Worm (Caenorhabditis elegans) whole organism, L4 larva: Measurements from ENCODE around the gene gsr-1.
A peak's percentile ranks its signal among the peaks of the same experiment; 100 is the strongest.

ENCODE experiments used
- F10B5.3 ChIP-seq: sonication (generic microtip); optimal IDR thresholded peaks from 2 replicates; lab custom pipeline; 2016; ENCODE audit warnings: mild to moderate bottlenecking, missing genetic modification characterization, missing compliant biosample characterization
- R02D3.7 ChIP-seq: fragments of 150-350 bp; sonication (generic microtip); optimal IDR thresholded peaks from 3 replicates; lab custom pipeline; 2014; ENCODE audit warnings: missing biosample characterization, missing genetic modification characterization
- T20F7.1 ChIP-seq: fragments of 200-800 bp; sonication (Bioruptor generic); optimal IDR thresholded peaks from 2 replicates; lab custom pipeline; 2018; ENCODE audit warnings: mild to moderate bottlenecking, missing genetic modification characterization, missing compliant biosample characterization
- Y105C5A.15 ChIP-seq: fragments of 200-800 bp; sonication (Bioruptor generic); IDR thresholded peaks from 2 replicates; pipeline ENCODE4 v1.3.6; 2022; ENCODE audit warnings: missing genetic modification characterization, missing compliant biosample characterization
- ZK546.5 ChIP-seq, 2 experiments: sonication (generic microtip); optimal IDR thresholded peaks; 2 replicates each; lab custom pipeline; 2017; ENCODE audit warnings: missing biosample characterization in 2 of 2, missing genetic modification characterization in 2 of 2
- aha-1 ChIP-seq: fragments of 150-350 bp; peaks from one replicate; lab custom pipeline; 2014; ENCODE audit warnings: missing biosample characterization, missing genetic modification characterization
- ceh-32 ChIP-seq: sonication (generic microtip); optimal IDR thresholded peaks from 2 replicates; lab custom pipeline; 2016; ENCODE audit warnings: mild to moderate bottlenecking, missing genetic modification characterization, missing compliant biosample characterization; ENCODE audit not compliant: poor library complexity
- ctbp-1 ChIP-seq: fragments of 200-800 bp; sonication (Bioruptor generic); IDR thresholded peaks from 2 replicates; pipeline ENCODE4 v1.3.6; 2022; ENCODE audit warnings: missing genetic modification reagents, missing genetic modification characterization, missing compliant biosample characterization
- daf-16 ChIP-seq, 3 experiments: sonication (generic microtip); optimal IDR thresholded peaks; 2 replicates each; lab custom pipeline; 2016 to 2017; ENCODE audit warnings: missing genetic modification characterization in 3 of 3, missing genetic modification reagents in 3 of 3, mild to moderate bottlenecking in 2 of 3, missing compliant biosample characterization in 2 of 3, missing biosample characterization in 1 of 3, moderate library complexity in 1 of 3
- dmd-6 ChIP-seq: fragments of 200-800 bp; sonication (Bioruptor generic); IDR thresholded peaks from 2 replicates; pipeline ENCODE4 v1.3.6; 2022; ENCODE audit warnings: missing genetic modification reagents, missing genetic modification characterization, missing compliant biosample characterization
- dve-1 ChIP-seq: sonication (generic microtip); optimal IDR thresholded peaks from 2 replicates; lab custom pipeline; 2017; ENCODE audit warnings: antibody characterized with exemption, mild to moderate bottlenecking, missing genetic modification characterization, missing compliant biosample characterization; ENCODE audit not compliant: insufficient read depth
- egl-27 ChIP-seq: sonication (generic microtip); optimal IDR thresholded peaks from 3 replicates; lab custom pipeline; 2017; ENCODE audit warnings: missing biosample characterization, missing genetic modification reagents, missing genetic modification characterization
- gei-8 ChIP-seq: fragments of 200-800 bp; sonication (Bioruptor generic); optimal IDR thresholded peaks from 2 replicates; lab custom pipeline; 2018; ENCODE audit warnings: mild to moderate bottlenecking, missing genetic modification characterization, missing compliant biosample characterization
- hif-1 ChIP-seq, 2 experiments: sonication (generic microtip); optimal IDR thresholded peaks; 2 replicates each; lab custom pipeline; 2016 to 2017; ENCODE audit warnings: missing compliant biosample characterization in 2 of 2, missing genetic modification characterization in 2 of 2, missing genetic modification reagents in 2 of 2, missing genotype in 2 of 2, mild to moderate bottlenecking in 1 of 2
- hlh-11 ChIP-seq: fragments of 200-800 bp; sonication (Bioruptor generic); optimal IDR thresholded peaks from 2 replicates; lab custom pipeline; 2018; ENCODE audit warnings: mild to moderate bottlenecking, missing genetic modification characterization, missing compliant biosample characterization
- lin-1 ChIP-seq: fragments of 200-800 bp; sonication (Bioruptor generic); IDR thresholded peaks from 2 replicates; pipeline ENCODE4 v1.3.6; 2022; ENCODE audit warnings: missing genetic modification reagents, missing genetic modification characterization, missing compliant biosample characterization
- lin-29 ChIP-seq: fragments of 200-800 bp; sonication (Bioruptor generic); IDR thresholded peaks from 2 replicates; pipeline ENCODE4 v1.3.6; 2022; ENCODE audit warnings: missing genetic modification reagents, missing genetic modification characterization, missing compliant biosample characterization
- lin-38 ChIP-seq: fragments of 200-800 bp; sonication (Bioruptor generic); IDR thresholded peaks from 2 replicates; pipeline ENCODE4 v1.3.6; 2022; ENCODE audit warnings: missing genetic modification reagents, missing genetic modification characterization, missing compliant biosample characterization
- lin-39 ChIP-seq: fragments of 150-350 bp; optimal IDR thresholded peaks from 2 replicates; lab custom pipeline; 2014; ENCODE audit warnings: missing biosample characterization, missing genetic modification reagents, missing genetic modification characterization
- lsy-2 ChIP-seq, 2 experiments: fragments of 150-350 bp in 1 of 2; sonication (generic microtip) in 1 of 2; optimal IDR thresholded peaks; 2 replicates each; lab custom pipeline; 2014 to 2017; ENCODE audit warnings: missing biosample characterization in 2 of 2, missing genetic modification characterization in 2 of 2
- mep-1 ChIP-seq: fragments of 150-350 bp; sonication (generic microtip); optimal IDR thresholded peaks from 3 replicates; lab custom pipeline; 2014; ENCODE audit warnings: missing biosample characterization, missing genetic modification characterization
- mes-2 ChIP-seq: sonication (generic microtip); optimal IDR thresholded peaks from 2 replicates; lab custom pipeline; 2016; ENCODE audit warnings: missing genotype, mild to moderate bottlenecking, missing genetic modification characterization, missing compliant biosample characterization; ENCODE audit not compliant: poor library complexity, severe bottlenecking
- mxl-3 ChIP-seq: fragments of 200-800 bp; sonication (Bioruptor generic); optimal IDR thresholded peaks from 2 replicates; lab custom pipeline; 2018; ENCODE audit warnings: mild to moderate bottlenecking, missing genetic modification characterization, missing compliant biosample characterization
- nhr-10 ChIP-seq: fragments of 150-350 bp; optimal IDR thresholded peaks from 2 replicates; lab custom pipeline; 2014; ENCODE audit warnings: missing biosample characterization, missing genetic modification characterization
- nhr-102 ChIP-seq: sonication (generic microtip); optimal IDR thresholded peaks from 2 replicates; lab custom pipeline; 2016; ENCODE audit warnings: mild to moderate bottlenecking, missing genetic modification characterization, moderate library complexity, missing compliant biosample characterization
- nhr-111 ChIP-seq: fragments of 200-800 bp; sonication (Bioruptor generic); optimal IDR thresholded peaks from 2 replicates; lab custom pipeline; 2018; ENCODE audit warnings: mild to moderate bottlenecking, missing genetic modification characterization, missing compliant biosample characterization
- nhr-237 ChIP-seq: sonication (generic microtip); optimal IDR thresholded peaks from 2 replicates; lab custom pipeline; 2017; ENCODE audit warnings: missing biosample characterization, missing genetic modification characterization
- nhr-28 ChIP-seq: fragments of 150-350 bp; optimal IDR thresholded peaks from 2 replicates; lab custom pipeline; 2014; ENCODE audit warnings: missing biosample characterization, missing genetic modification characterization
- nhr-42 ChIP-seq: fragments of 200-800 bp; sonication (Bioruptor generic); IDR thresholded peaks from 2 replicates; pipeline ENCODE4 v1.3.6; 2022; ENCODE audit warnings: missing genetic modification characterization, missing compliant biosample characterization
- nhr-48 ChIP-seq: sonication (generic microtip); optimal IDR thresholded peaks from 2 replicates; lab custom pipeline; 2016; ENCODE audit warnings: mild to moderate bottlenecking, missing genetic modification characterization, missing compliant biosample characterization
- nhr-6 ChIP-seq: fragments of 150-350 bp; optimal IDR thresholded peaks from 2 replicates; lab custom pipeline; 2014; ENCODE audit warnings: missing biosample characterization, missing genetic modification characterization
- nhr-77 ChIP-seq: fragments of 150-350 bp; optimal IDR thresholded peaks from 2 replicates; lab custom pipeline; 2014; ENCODE audit warnings: missing biosample characterization, missing genetic modification characterization
- pha-4 ChIP-seq, 2 experiments: fragments of 150-350 bp in 1 of 2; fragments of 200-800 bp in 1 of 2; sonication (Bioruptor generic) in 1 of 2; IDR thresholded peaks in 1 of 2; optimal IDR thresholded peaks in 1 of 2; 2 replicates each; pipeline versions ENCODE4 v1.3.6 to Lab custom; 2014 to 2022; ENCODE audit warnings: missing genetic modification characterization in 2 of 2, missing genetic modification reagents in 2 of 2, missing biosample characterization in 1 of 2, missing compliant biosample characterization in 1 of 2
- php-3 ChIP-seq: fragments of 200-800 bp; sonication (Bioruptor generic); IDR thresholded peaks from 2 replicates; pipeline ENCODE4 v1.3.6; 2022; ENCODE audit warnings: missing genetic modification reagents, missing genetic modification characterization, missing compliant biosample characterization
- pqm-1 ChIP-seq: sonication (generic microtip); optimal IDR thresholded peaks from 2 replicates; lab custom pipeline; 2017; ENCODE audit warnings: missing biosample characterization, missing genetic modification characterization
- set-16 ChIP-seq: fragments of 200-800 bp; sonication (Bioruptor generic); IDR thresholded peaks from 2 replicates; pipeline ENCODE4 v1.3.6; 2022; ENCODE audit warnings: missing genetic modification reagents, missing genetic modification characterization, missing compliant biosample characterization
- spr-1 ChIP-seq: sonication (generic microtip); optimal IDR thresholded peaks from 2 replicates; lab custom pipeline; 2016; ENCODE audit warnings: mild to moderate bottlenecking, missing genetic modification characterization, missing compliant biosample characterization
- spr-3 ChIP-seq: fragments of 200-800 bp; sonication (Bioruptor generic); optimal IDR thresholded peaks from 2 replicates; lab custom pipeline; 2018; ENCODE audit warnings: mild to moderate bottlenecking, missing genetic modification characterization, missing compliant biosample characterization
- tra-1 ChIP-seq: fragments of 200-800 bp; sonication (Bioruptor generic); IDR thresholded peaks from 2 replicates; pipeline ENCODE4 v1.3.6; 2022; ENCODE audit warnings: missing genetic modification reagents, missing genetic modification characterization, missing compliant biosample characterization
- unc-62 ChIP-seq, 3 experiments: fragments of 150-350 bp in 1 of 3; sonication (generic microtip); optimal IDR thresholded peaks in 2 of 3; peaks in 1 of 3; 1 replicate in 1 of 3; 2 replicates in 2 of 3; lab custom pipeline; 2014 to 2017; ENCODE audit warnings: missing biosample characterization in 3 of 3, missing genetic modification characterization in 3 of 3, missing genetic modification reagents in 3 of 3, missing genotype in 1 of 3
- zfp-2 ChIP-seq: sonication (generic microtip); optimal IDR thresholded peaks from 2 replicates; lab custom pipeline; 2016; ENCODE audit warnings: mild to moderate bottlenecking, missing genetic modification characterization, missing compliant biosample characterization
- zip-11 ChIP-seq: fragments of 200-800 bp; sonication (Bioruptor generic); IDR thresholded peaks from 2 replicates; pipeline ENCODE4 v1.3.6; 2022; ENCODE audit warnings: missing genetic modification characterization, missing compliant biosample characterization

Gene gsr-1

DNA sequence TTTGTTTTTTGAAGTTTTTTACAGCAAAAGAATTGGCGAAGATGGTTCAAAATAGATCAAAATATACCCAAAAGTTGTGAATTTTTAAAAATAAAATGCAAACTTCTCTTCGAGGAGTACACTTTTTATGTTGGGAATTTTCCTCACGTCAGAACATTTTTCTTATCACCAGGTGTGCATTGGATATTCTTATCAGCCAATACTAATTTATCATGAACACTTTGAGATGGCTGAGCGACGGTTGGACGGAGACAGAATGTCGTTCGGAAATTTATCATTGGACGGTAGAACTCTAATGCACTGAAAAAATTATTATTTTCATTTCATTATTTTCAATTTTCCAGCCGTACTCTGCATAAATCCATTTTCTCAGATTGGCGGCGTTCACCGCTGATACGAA lies 1.4 kb upstream of the gsr-1 start:
- TF ChIP-seq dmd-6 (GFP tag; lab: Robert Waterston, UW) (peak; percentile 74), nhr-28 (tag; lab: Kevin White, UChicago) (peak; percentile 60), pqm-1 (tag; lab: Kevin White, UChicago) (peak; percentile 88), lsy-2 (tag; optimal IDR thresholded peaks at IDR 0.05; lab: Kevin White, UChicago) (no peak), dve-1 (peak; percentile 24)

- TF ChIP-seq nhr-77 (tag; lab: Kevin White, UChicago) (peak; percentile 35), nhr-6 (tag; lab: Kevin White, UChicago) (no peak), mxl-3 (GFP tag; lab: Kevin White, UChicago) (no peak), nhr-42 (GFP tag; lab: Robert Waterston, UW) (no peak), lin-38 (0 out of 2 replicates have a peak, but pooled peaks have one; percentile 2), zip-11 (no peak), mep-1 (tag; lab: Kevin White, UChicago) (peak; percentile 45), spr-1 (tag; lab: Kevin White, UChicago) (no peak), mes-2 (tag; lab: Kevin White, UChicago) (peak; percentile 37), unc-62 (GFP tag; optimal IDR thresholded peaks at IDR 0.05 in 1 of 2; lab: Kevin White, UChicago) (peak in 1 of 2 experiments; percentile 48), unc-62 (tag; optimal IDR thresholded peaks at IDR 0.05; lab: Kevin White, UChicago) (no peak), nhr-28 (tag; lab: Kevin White, UChicago) (peak; percentile 73), aha-1 (tag; lab: Kevin White, UChicago) (peak; percentile 5), Y105C5A.15 (no peak), lin-39 (tag; lab: Kevin White, UChicago) (no peak), set-16 (GFP tag; lab: Robert Waterston, UW) (no peak), ceh-32 (tag; lab: Kevin White, UChicago) (no peak), daf-16 (GFP tag; optimal IDR thresholded peaks at IDR 0.05; lab: Kevin White, UChicago) (no peak), daf-16 (tag; optimal IDR thresholded peaks at IDR 0.05; lab: Kevin White, UChicago) (peak; percentile 70), pqm-1 (tag; lab: Kevin White, UChicago) (peak; percentile 35), egl-27 (tag; lab: Kevin White, UChicago) (no peak), php-3 (GFP tag; lab: Robert Waterston, UW) (peak; percentile 77), tra-1 (GFP tag; lab: Robert Waterston, UW) (no peak), hlh-11 (peak; percentile 24), nhr-102 (tag; lab: Kevin White, UChicago) (no peak), spr-3 (GFP tag; lab: Kevin White, UChicago) (no peak), dve-1 (peak; percentile 64), nhr-48 (tag; lab: Kevin White, UChicago) (no peak), nhr-10 (no peak), pha-4 (GFP tag; IDR thresholded peaks at IDR 0.05; lab: Robert Waterston, UW) (no peak), pha-4 (tag; optimal IDR thresholded peaks at IDR 0.05; lab: Kevin White, UChicago) (peak; percentile 18), F10B5.3 (no peak)
These were observed 441 bp upstream of the gsr-1 start for ce11 chrIII:3650266-3650665.

DNA sequence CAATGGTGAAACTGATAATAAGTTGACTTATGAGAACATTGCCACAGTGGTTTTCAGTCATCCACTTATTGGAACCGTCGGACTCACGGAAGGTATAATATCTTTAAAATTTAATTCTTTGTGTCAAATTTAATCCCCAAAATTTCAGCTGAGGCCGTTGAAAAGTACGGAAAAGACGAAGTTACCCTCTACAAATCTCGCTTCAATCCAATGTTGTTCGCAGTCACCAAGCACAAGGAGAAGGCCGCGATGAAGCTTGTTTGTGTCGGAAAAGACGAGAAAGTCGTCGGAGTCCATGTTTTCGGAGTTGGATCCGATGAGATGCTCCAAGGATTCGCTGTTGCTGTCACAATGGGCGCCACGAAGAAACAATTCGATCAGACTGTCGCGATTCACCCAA lies 1.7 kb downstream of the gsr-1 start:
- TF ChIP-seq set-16 (GFP tag; lab: Robert Waterston, UW) = peak; percentile 31; the same call in 1 of the 2 replicates
- TF ChIP-seq zfp-2 = no peak
- TF ChIP-seq nhr-42 (GFP tag; lab: Robert Waterston, UW) = no peak
- peak in 1 of 2 experiments; percentile 98 for TF ChIP-seq unc-62 (GFP tag; optimal IDR thresholded peaks at IDR 0.05 in 1 of 2; lab: Kevin White, UChicago)
- no peak for TF ChIP-seq unc-62 (tag; optimal IDR thresholded peaks at IDR 0.05; lab: Kevin White, UChicago)
- TF ChIP-seq, all 104 proteins: peak for 2

ce11 chrIII:3652964-3653363 lies 2.3 kb downstream of the gsr-1 start:
- no peak for TF ChIP-seq nhr-237 (tag; lab: Kevin White, UChicago)
- peak; percentile 42; the same call in 1 of the 2 replicates for TF ChIP-seq pha-4 (GFP tag; IDR thresholded peaks at IDR 0.05; lab: Robert Waterston, UW)
- no peak for TF ChIP-seq pha-4 (tag; optimal IDR thresholded peaks at IDR 0.05; lab: Kevin White, UChicago)
- TF ChIP-seq ctbp-1 (GFP tag; lab: Robert Waterston, UW) = no peak
- TF ChIP-seq tra-1 (GFP tag; lab: Robert Waterston, UW) = 0 out of 2 replicates have a peak, but pooled peaks have one; percentile 13
- no peak for TF ChIP-seq ZK546.5 (tag; optimal IDR thresholded peaks at IDR 0.05; lab: Kevin White, UChicago)
- no peak for TF ChIP-seq R02D3.7 (tag; lab: Kevin White, UChicago)
- TF ChIP-seq zip-11 = no peak
- peak; percentile 25 for TF ChIP-seq gei-8
- peak; percentile 3 for TF ChIP-seq aha-1 (tag; lab: Kevin White, UChicago)
- TF ChIP-seq T20F7.1 = no peak
- no peak for TF ChIP-seq hif-1 (tag; optimal IDR thresholded peaks at IDR 0.05; lab: Kevin White, UChicago)
- TF ChIP-seq nhr-111 (GFP tag; lab: Kevin White, UChicago) = no peak
- peak; percentile 12; the same call in 1 of the 2 replicates for TF ChIP-seq lin-38
- TF ChIP-seq lin-1 (GFP tag; lab: Robert Waterston, UW) = no peak
- TF ChIP-seq lin-29 = 0 out of 2 replicates have a peak, but pooled peaks have one; percentile 17
- TF ChIP-seq mep-1 (tag; lab: Kevin White, UChicago) = no peak
- TF ChIP-seq php-3 (GFP tag; lab: Robert Waterston, UW) = 0 out of 2 replicates have a peak, but pooled peaks have one; percentile 41
- TF ChIP-seq dve-1 = peak; percentile 5
